Worm (Caenorhabditis elegans) whole organism, L4 larva: Measurements from ENCODE around the gene mics-1.
A peak's percentile ranks its signal among the peaks of the same experiment; 100 is the strongest.

Experiments
- D1046.2 ChIP-seq: fragments of 200-800 bp; sonication (Bioruptor generic); IDR thresholded peaks from 2 replicates; pipeline ENCODE4 v1.3.6; 2022; ENCODE audit warnings: missing genetic modification characterization, missing compliant biosample characterization
- F49E8.2 ChIP-seq: sonication (generic microtip); optimal IDR thresholded peaks from 2 replicates; lab custom pipeline; 2016; ENCODE audit warnings: missing compliant biosample characterization, mild to moderate bottlenecking, missing genetic modification characterization, borderline replicate concordance
- R02D3.7 ChIP-seq: fragments of 150-350 bp; sonication (generic microtip); optimal IDR thresholded peaks from 3 replicates; lab custom pipeline; 2014; ENCODE audit warnings: missing biosample characterization, missing genetic modification characterization
- T20F7.1 ChIP-seq: fragments of 200-800 bp; sonication (Bioruptor generic); optimal IDR thresholded peaks from 2 replicates; lab custom pipeline; 2018; ENCODE audit warnings: mild to moderate bottlenecking, missing genetic modification characterization, missing compliant biosample characterization
- T26A8.4 ChIP-seq: fragments of 200-800 bp; sonication (Bioruptor generic); IDR thresholded peaks from 2 replicates; pipeline ENCODE4 v1.3.6; 2022; ENCODE audit warnings: missing genetic modification characterization, missing compliant biosample characterization
- ama-1 ChIP-seq: fragments of 150-350 bp; optimal IDR thresholded peaks from 2 replicates; lab custom pipeline; 2014; ENCODE audit warnings: inconsistent platforms, mixed read lengths
- attf-4 ChIP-seq: sonication (generic microtip); optimal IDR thresholded peaks from 3 replicates; lab custom pipeline; 2017; ENCODE audit warnings: missing biosample characterization, missing genetic modification characterization
- ceh-20 ChIP-seq: fragments of 200-800 bp; sonication (Bioruptor generic); IDR thresholded peaks from 2 replicates; pipeline ENCODE4 v1.3.6; 2022; ENCODE audit warnings: missing genetic modification reagents, missing genetic modification characterization, missing compliant biosample characterization
- ceh-44 ChIP-seq: fragments of 200-800 bp; sonication (Bioruptor generic); IDR thresholded peaks from 2 replicates; pipeline ENCODE4 v1.3.6; 2022; ENCODE audit warnings: missing genetic modification reagents, missing genetic modification characterization, missing compliant biosample characterization
- ces-1 ChIP-seq: fragments of 150-350 bp; sonication (generic microtip); optimal IDR thresholded peaks from 4 replicates; lab custom pipeline; 2014; ENCODE audit warnings: missing biosample characterization, missing genetic modification reagents, missing genetic modification characterization
- cey-2 ChIP-seq: sonication (generic microtip); optimal IDR thresholded peaks from 3 replicates; lab custom pipeline; 2017; ENCODE audit warnings: missing genetic modification characterization, mild to moderate bottlenecking, missing compliant biosample characterization, antibody characterized with exemption, borderline replicate concordance; ENCODE audit not compliant: insufficient read depth
- ctbp-1 ChIP-seq: fragments of 200-800 bp; sonication (Bioruptor generic); IDR thresholded peaks from 2 replicates; pipeline ENCODE4 v1.3.6; 2022; ENCODE audit warnings: missing genetic modification reagents, missing genetic modification characterization, missing compliant biosample characterization
- daf-16 ChIP-seq, 3 experiments: sonication (generic microtip); optimal IDR thresholded peaks; 2 replicates each; lab custom pipeline; 2016 to 2017; ENCODE audit warnings: missing genetic modification characterization in 3 of 3, missing genetic modification reagents in 3 of 3, mild to moderate bottlenecking in 2 of 3, missing compliant biosample characterization in 2 of 3, missing biosample characterization in 1 of 3, moderate library complexity in 1 of 3
- daf-8 ChIP-seq: fragments of 200-800 bp; sonication (Bioruptor generic); IDR thresholded peaks from 2 replicates; pipeline ENCODE4 v1.3.6; 2022; ENCODE audit warnings: missing genetic modification characterization, missing compliant biosample characterization
- dmd-6 ChIP-seq: fragments of 200-800 bp; sonication (Bioruptor generic); IDR thresholded peaks from 2 replicates; pipeline ENCODE4 v1.3.6; 2022; ENCODE audit warnings: missing genetic modification reagents, missing genetic modification characterization, missing compliant biosample characterization
- duxl-1 ChIP-seq: sonication (generic microtip); optimal IDR thresholded peaks from 2 replicates; lab custom pipeline; 2016; ENCODE audit warnings: mild to moderate bottlenecking, missing genetic modification characterization, moderate library complexity, missing compliant biosample characterization; ENCODE audit not compliant: poor library complexity
- dve-1 ChIP-seq: sonication (generic microtip); optimal IDR thresholded peaks from 2 replicates; lab custom pipeline; 2017; ENCODE audit warnings: antibody characterized with exemption, mild to moderate bottlenecking, missing genetic modification characterization, missing compliant biosample characterization; ENCODE audit not compliant: insufficient read depth
- fos-1 ChIP-seq: fragments of 150-350 bp; optimal IDR thresholded peaks from 2 replicates; lab custom pipeline; 2014; ENCODE audit warnings: missing biosample characterization, missing genetic modification characterization
- lim-7 ChIP-seq: fragments of 200-800 bp; sonication (Bioruptor generic); IDR thresholded peaks from 2 replicates; pipeline ENCODE4 v1.3.6; 2022; ENCODE audit warnings: missing genetic modification characterization, missing compliant biosample characterization
- lin-1 ChIP-seq: fragments of 200-800 bp; sonication (Bioruptor generic); IDR thresholded peaks from 2 replicates; pipeline ENCODE4 v1.3.6; 2022; ENCODE audit warnings: missing genetic modification reagents, missing genetic modification characterization, missing compliant biosample characterization
- lin-13 ChIP-seq: fragments of 150-350 bp; optimal IDR thresholded peaks from 2 replicates; lab custom pipeline; 2014; ENCODE audit warnings: missing biosample characterization, missing genetic modification reagents, missing genetic modification characterization
- lin-29 ChIP-seq: fragments of 200-800 bp; sonication (Bioruptor generic); IDR thresholded peaks from 2 replicates; pipeline ENCODE4 v1.3.6; 2022; ENCODE audit warnings: missing genetic modification reagents, missing genetic modification characterization, missing compliant biosample characterization
- lin-39 ChIP-seq: fragments of 150-350 bp; optimal IDR thresholded peaks from 2 replicates; lab custom pipeline; 2014; ENCODE audit warnings: missing biosample characterization, missing genetic modification reagents, missing genetic modification characterization
- madf-5 ChIP-seq, 2 experiments: fragments of 200-800 bp; sonication (Bioruptor generic); IDR thresholded peaks; 2 replicates each; pipeline ENCODE4 v1.3.6; 2022; ENCODE audit warnings: missing compliant biosample characterization in 2 of 2, missing genetic modification characterization in 2 of 2
- mdl-1 ChIP-seq, 2 experiments: fragments of 150-350 bp in 1 of 2; sonication (generic microtip) in 1 of 2; optimal IDR thresholded peaks; 2 replicates each; lab custom pipeline; 2014 to 2017; ENCODE audit warnings: missing biosample characterization in 2 of 2, missing genetic modification characterization in 2 of 2
- mdt-29 ChIP-seq: fragments of 200-800 bp; sonication (Bioruptor generic); IDR thresholded peaks from 2 replicates; pipeline ENCODE4 v1.3.6; 2022; ENCODE audit warnings: missing genetic modification reagents, missing genetic modification characterization, missing compliant biosample characterization
- mep-1 ChIP-seq: fragments of 150-350 bp; sonication (generic microtip); optimal IDR thresholded peaks from 3 replicates; lab custom pipeline; 2014; ENCODE audit warnings: missing biosample characterization, missing genetic modification characterization
- mxl-3 ChIP-seq: fragments of 200-800 bp; sonication (Bioruptor generic); optimal IDR thresholded peaks from 2 replicates; lab custom pipeline; 2018; ENCODE audit warnings: mild to moderate bottlenecking, missing genetic modification characterization, missing compliant biosample characterization
- nhr-11 ChIP-seq: fragments of 150-350 bp; optimal IDR thresholded peaks from 2 replicates; lab custom pipeline; 2014; ENCODE audit warnings: missing biosample characterization, missing genetic modification characterization
- nhr-237 ChIP-seq: sonication (generic microtip); optimal IDR thresholded peaks from 2 replicates; lab custom pipeline; 2017; ENCODE audit warnings: missing biosample characterization, missing genetic modification characterization
- nhr-41 ChIP-seq: fragments of 200-800 bp; sonication (Bioruptor generic); IDR thresholded peaks from 2 replicates; pipeline ENCODE4 v1.3.6; 2022; ENCODE audit warnings: missing genetic modification reagents, missing genetic modification characterization, missing compliant biosample characterization
- nhr-48 ChIP-seq: sonication (generic microtip); optimal IDR thresholded peaks from 2 replicates; lab custom pipeline; 2016; ENCODE audit warnings: mild to moderate bottlenecking, missing genetic modification characterization, missing compliant biosample characterization
- nhr-6 ChIP-seq: fragments of 150-350 bp; optimal IDR thresholded peaks from 2 replicates; lab custom pipeline; 2014; ENCODE audit warnings: missing biosample characterization, missing genetic modification characterization
- nhr-76 ChIP-seq: fragments of 150-350 bp; optimal IDR thresholded peaks from 2 replicates; lab custom pipeline; 2014; ENCODE audit warnings: missing biosample characterization, missing genetic modification characterization
- pha-4 ChIP-seq, 2 experiments: fragments of 150-350 bp in 1 of 2; fragments of 200-800 bp in 1 of 2; sonication (Bioruptor generic) in 1 of 2; IDR thresholded peaks in 1 of 2; optimal IDR thresholded peaks in 1 of 2; 2 replicates each; pipeline versions ENCODE4 v1.3.6 to Lab custom; 2014 to 2022; ENCODE audit warnings: missing genetic modification characterization in 2 of 2, missing genetic modification reagents in 2 of 2, missing biosample characterization in 1 of 2, missing compliant biosample characterization in 1 of 2
- php-3 ChIP-seq: fragments of 200-800 bp; sonication (Bioruptor generic); IDR thresholded peaks from 2 replicates; pipeline ENCODE4 v1.3.6; 2022; ENCODE audit warnings: missing genetic modification reagents, missing genetic modification characterization, missing compliant biosample characterization
- rbr-2 ChIP-seq: sonication (generic microtip); optimal IDR thresholded peaks from 2 replicates; lab custom pipeline; 2016; ENCODE audit warnings: missing genotype, missing genetic modification characterization, missing compliant biosample characterization
- saeg-2 ChIP-seq: fragments of 200-800 bp; sonication (Bioruptor generic); IDR thresholded peaks from 2 replicates; pipeline ENCODE4 v1.3.6; 2022; ENCODE audit warnings: missing genetic modification reagents, missing genetic modification characterization, missing compliant biosample characterization
- sdz-12 ChIP-seq: fragments of 200-800 bp; sonication (Bioruptor generic); optimal IDR thresholded peaks from 2 replicates; lab custom pipeline; 2018; ENCODE audit warnings: mild to moderate bottlenecking, missing genetic modification characterization, missing compliant biosample characterization
- skn-1 ChIP-seq: fragments of 150-350 bp; optimal IDR thresholded peaks from 2 replicates; lab custom pipeline; 2014; ENCODE audit warnings: missing biosample characterization, missing genetic modification characterization
- spr-1 ChIP-seq: sonication (generic microtip); optimal IDR thresholded peaks from 2 replicates; lab custom pipeline; 2016; ENCODE audit warnings: mild to moderate bottlenecking, missing genetic modification characterization, missing compliant biosample characterization
- spr-3 ChIP-seq: fragments of 200-800 bp; sonication (Bioruptor generic); optimal IDR thresholded peaks from 2 replicates; lab custom pipeline; 2018; ENCODE audit warnings: mild to moderate bottlenecking, missing genetic modification characterization, missing compliant biosample characterization
- tag-97 ChIP-seq: fragments of 200-800 bp; sonication (Bioruptor generic); IDR thresholded peaks from 2 replicates; pipeline ENCODE4 v1.3.6; 2022; ENCODE audit warnings: missing genetic modification characterization, missing compliant biosample characterization
- tra-1 ChIP-seq: fragments of 200-800 bp; sonication (Bioruptor generic); IDR thresholded peaks from 2 replicates; pipeline ENCODE4 v1.3.6; 2022; ENCODE audit warnings: missing genetic modification reagents, missing genetic modification characterization, missing compliant biosample characterization
- unc-62 ChIP-seq, 3 experiments: fragments of 150-350 bp in 1 of 3; sonication (generic microtip); optimal IDR thresholded peaks in 2 of 3; peaks in 1 of 3; 1 replicate in 1 of 3; 2 replicates in 2 of 3; lab custom pipeline; 2014 to 2017; ENCODE audit warnings: missing biosample characterization in 3 of 3, missing genetic modification characterization in 3 of 3, missing genetic modification reagents in 3 of 3, missing genotype in 1 of 3
- zag-1 ChIP-seq: fragments of 150-350 bp; optimal IDR thresholded peaks from 2 replicates; lab custom pipeline; 2014; ENCODE audit warnings: missing biosample characterization, missing genetic modification characterization
- zip-11 ChIP-seq: fragments of 200-800 bp; sonication (Bioruptor generic); IDR thresholded peaks from 2 replicates; pipeline ENCODE4 v1.3.6; 2022; ENCODE audit warnings: missing genetic modification characterization, missing compliant biosample characterization

Gene mics-1

DNA sequence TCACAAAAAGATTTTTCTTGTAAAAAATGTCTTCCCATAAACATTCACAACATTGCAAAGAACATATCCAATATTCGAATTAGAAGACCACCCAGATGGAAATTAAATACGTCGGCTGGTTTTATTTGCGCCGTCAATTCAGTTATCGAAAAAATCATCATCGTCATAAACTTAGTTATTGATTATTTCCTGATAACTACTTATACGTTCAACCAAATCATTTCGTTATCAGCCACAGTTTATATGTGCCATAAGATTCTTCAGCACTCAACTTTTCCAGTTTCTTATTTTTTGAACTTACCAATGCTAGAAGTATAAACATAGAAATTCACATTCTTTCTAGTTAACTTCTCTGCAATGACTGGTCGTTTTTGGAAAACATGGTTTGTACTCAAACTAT, 2.5 kb upstream of the mics-1 start (continued):
- TF ChIP-seq php-3 (GFP tag; lab: Robert Waterston, UW) (peak; percentile 88), dve-1 (tag; lab: Kevin White, UChicago) (peak; percentile 27), spr-1 (tag; lab: Kevin White, UChicago) (no peak), mdl-1 (tag; optimal IDR thresholded peaks at IDR 0.05; lab: Kevin White, UChicago) (no peak), T20F7.1 (GFP tag; lab: Kevin White, UChicago) (no peak), nhr-76 (no peak), fos-1 (no peak), lin-29 (GFP tag; lab: Robert Waterston, UW) (no peak), sdz-12 (GFP tag; lab: Kevin White, UChicago) (no peak), lin-13 (GFP tag; lab: Kevin White, UChicago) (no peak), saeg-2 (no peak), ces-1 (GFP tag; lab: Kevin White, UChicago) (no peak), pha-4 (GFP tag; IDR thresholded peaks at IDR 0.05; lab: Robert Waterston, UW) (no peak), pha-4 (tag; optimal IDR thresholded peaks at IDR 0.05; lab: Kevin White, UChicago) (no peak)

DNA sequence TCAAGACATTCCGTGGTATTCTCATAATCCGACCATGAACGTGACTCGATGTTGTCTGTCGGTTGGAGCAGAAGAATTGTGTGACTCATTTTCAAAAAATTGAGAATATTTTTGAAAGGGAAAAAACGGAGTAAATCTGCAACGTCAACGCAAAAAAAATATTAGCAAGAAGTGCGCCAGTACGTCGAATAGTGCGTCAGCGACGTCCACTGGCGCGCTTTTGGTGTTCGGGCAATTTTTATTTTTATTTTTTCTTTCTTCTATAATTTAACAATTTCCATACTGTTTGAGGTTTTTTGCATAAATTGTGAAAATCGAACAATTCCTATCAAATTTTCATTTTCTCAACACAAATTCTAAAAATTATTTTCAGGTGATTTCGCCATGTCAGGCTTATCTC, 812 bp upstream of the mics-1 start, which contains the start of the genes erh-1 and lpd-9:
Gene erh-1 (minus strand): TSS at position 204 of the 400 bp plus-strand sequence.
Gene lpd-9 (plus strand): TSS at position 368 of the 400 bp plus-strand sequence.
- TF ChIP-seq tag-97 (GFP tag; lab: Robert Waterston, UW): no peak
- no peak for TF ChIP-seq unc-62 (GFP tag; optimal IDR thresholded peaks at IDR 0.05 in 1 of 2; lab: Kevin White, UChicago)
- TF ChIP-seq unc-62 (tag; optimal IDR thresholded peaks at IDR 0.05; lab: Kevin White, UChicago): no peak
- peak; percentile 26 for TF ChIP-seq mxl-3 (GFP tag; lab: Kevin White, UChicago)
- no peak for TF ChIP-seq saeg-2
- no peak for TF ChIP-seq ama-1 (lab: Kevin White, UChicago)
- TF ChIP-seq daf-16 (GFP tag; optimal IDR thresholded peaks at IDR 0.05; lab: Kevin White, UChicago): peak in 1 of 2 experiments; percentile 43
- peak; percentile 58 for TF ChIP-seq daf-16 (tag; optimal IDR thresholded peaks at IDR 0.05; lab: Kevin White, UChicago)
- no peak for TF ChIP-seq skn-1
- no peak for TF ChIP-seq sdz-12 (GFP tag; lab: Kevin White, UChicago)
- no peak for TF ChIP-seq lim-7 (GFP tag; lab: Robert Waterston, UW)
- TF ChIP-seq daf-8: no peak
- TF ChIP-seq nhr-76: no peak
- TF ChIP-seq lin-1: no peak
- TF ChIP-seq spr-3 (GFP tag; lab: Kevin White, UChicago): no peak
- TF ChIP-seq php-3 (GFP tag; lab: Robert Waterston, UW): peak; percentile 73; the same call in 1 of the 2 replicates
- TF ChIP-seq ceh-20 (GFP tag; lab: Robert Waterston, UW): peak; percentile 78
- TF ChIP-seq mep-1 (tag; lab: Kevin White, UChicago): peak; percentile 80
- no peak for TF ChIP-seq cey-2
- no peak for TF ChIP-seq D1046.2 (GFP tag; lab: Robert Waterston, UW)
- no peak for TF ChIP-seq attf-4 (tag; lab: Kevin White, UChicago)
- no peak for TF ChIP-seq zag-1 (tag; lab: Kevin White, UChicago)
- TF ChIP-seq lin-39 (tag; lab: Kevin White, UChicago): no peak
- TF ChIP-seq T26A8.4 (GFP tag; lab: Robert Waterston, UW): peak; percentile 82; the same call in 1 of the 2 replicates
- TF ChIP-seq ctbp-1 (GFP tag; lab: Robert Waterston, UW): peak; percentile 28; the same call in 1 of the 2 replicates
- TF ChIP-seq nhr-41 (GFP tag; lab: Robert Waterston, UW): no peak
- TF ChIP-seq ceh-44: no peak
- peak in 1 of 2 experiments; percentile 32 for TF ChIP-seq mdl-1 (tag; optimal IDR thresholded peaks at IDR 0.05; lab: Kevin White, UChicago)
- TF ChIP-seq nhr-48 (tag; lab: Kevin White, UChicago): peak; percentile 66
- TF ChIP-seq nhr-237: no peak
- peak; percentile 13 for TF ChIP-seq nhr-11
- TF ChIP-seq spr-1 (tag; lab: Kevin White, UChicago): peak; percentile 52
- TF ChIP-seq tra-1 (GFP tag; lab: Robert Waterston, UW): peak; percentile 42; the same call in 1 of the 2 replicates
- TF ChIP-seq nhr-6 (tag; lab: Kevin White, UChicago): no peak
- TF ChIP-seq dve-1 (tag; lab: Kevin White, UChicago): peak; percentile 69
- no peak for TF ChIP-seq R02D3.7 (tag; lab: Kevin White, UChicago)
- TF ChIP-seq rbr-2 (tag; lab: Kevin White, UChicago): peak; percentile 77
- no peak for TF ChIP-seq zip-11 (GFP tag; lab: Robert Waterston, UW)
- peak; percentile 33 for TF ChIP-seq F49E8.2 (tag; lab: Kevin White, UChicago)
- TF ChIP-seq madf-5 (GFP tag; IDR thresholded peaks at IDR 0.05; lab: Robert Waterston, UW): no peak
- peak; percentile 73 for TF ChIP-seq dmd-6 (GFP tag; lab: Robert Waterston, UW)
- peak; percentile 66 for TF ChIP-seq duxl-1 (tag; lab: Kevin White, UChicago)
- 0 out of 2 replicates have a peak, but pooled peaks have one; percentile 29 for TF ChIP-seq mdt-29
